Fruit fly (Drosophila melanogaster): ENCODE data around the gene CG2260.

Gene CG2260

dm6 chrX:8106281-8107050 lies 14.5 kb downstream of the CG2260 start (continued):
- TF ChIP-seq CG15601 (tag; optimal IDR thresholded peaks at IDR 0.05) (peak; percentile 10), CG6813 (GFP tag; optimal IDR thresholded peaks at IDR 0.05) (peak; percentile 37), vnd (GFP tag; IDR thresholded peaks at IDR 0.05; ENCODE audit: partially characterized antibody) (peak; percentile 52; the same call in 2 of the 3 replicates), lbe (GFP tag; optimal IDR thresholded peaks at IDR 0.05) (peak; percentile 15), CG5180 (GFP tag; optimal IDR thresholded peaks at IDR 0.05) (peak; percentile 67), chinmo (GFP tag; IDR thresholded peaks at IDR 0.05; ENCODE audit: partially characterized antibody) (0 out of 4 replicates have a peak, but pooled peaks have one; percentile 14), salm (tag; optimal IDR thresholded peaks at IDR 0.05) (peak; percentile 54), jigr1 (GFP tag; IDR thresholded peaks at IDR 0.05) (no peak), exex (tag; optimal IDR thresholded peaks at IDR 0.05) (peak; percentile 92), crc (GFP tag; optimal IDR thresholded peaks at IDR 0.05) (no peak), hb (GFP tag; IDR thresholded peaks at IDR 0.05; ENCODE audit: partially characterized antibody) (no peak), fd96Cb (tag; optimal IDR thresholded peaks at IDR 0.05) (no peak), CG18476 (GFP tag; optimal IDR thresholded peaks at IDR 0.05) (no peak), zf30C (GFP tag; optimal IDR thresholded peaks at IDR 0.05) (no peak), sqz (GFP tag; optimal IDR thresholded peaks at IDR 0.05) (peak; percentile 53), HmgZ (tag; optimal IDR thresholded peaks at IDR 0.05) (no peak), CG10431 (GFP tag; optimal IDR thresholded peaks at IDR 0.05) (peak; percentile 4), bigmax (GFP tag; optimal IDR thresholded peaks at IDR 0.05) (no peak), psq (GFP tag; optimal IDR thresholded peaks at IDR 0.05) (no peak), grn (GFP tag; optimal IDR thresholded peaks at IDR 0.05) (peak; percentile 89), CG14441 (GFP tag; IDR thresholded peaks at IDR 0.05) (no peak), danr (GFP tag; IDR thresholded peaks at IDR 0.05) (no peak), mirr (GFP tag; optimal IDR thresholded peaks at IDR 0.05) (peak; percentile 73), gcm2 (GFP tag; optimal IDR thresholded peaks at IDR 0.05) (no peak), CG7745 (tag; optimal IDR thresholded peaks at IDR 0.05) (peak; percentile 95), Ssrp (tag; optimal IDR thresholded peaks at IDR 0.05) (no peak), sug (tag; optimal IDR thresholded peaks at IDR 0.05) (peak; percentile 79), cwo (GFP tag; optimal IDR thresholded peaks at IDR 0.05) (peak; percentile 12), Hr78 (GFP tag; optimal IDR thresholded peaks at IDR 0.05) (peak in 1 of 2 experiments; percentile 53), CG34376 (GFP tag; optimal IDR thresholded peaks at IDR 0.05) (peak; percentile 70)

- peak; percentile 72 for TF ChIP-seq CG9215 (GFP tag; IDR thresholded peaks at IDR 0.05)
- TF ChIP-seq CG10654 (GFP tag; optimal IDR thresholded peaks at IDR 0.05), result peak; percentile 80
- TF ChIP-seq aop (GFP tag; IDR thresholded peaks at IDR 0.05), result 0 out of 2 replicates have a peak, but pooled peaks have one; percentile 34
- peak; percentile 78 for TF ChIP-seq CG10209 (GFP tag; optimal IDR thresholded peaks at IDR 0.05)
- peak; percentile 38 for TF ChIP-seq CG9876 (GFP tag; optimal IDR thresholded peaks at IDR 0.05)
- TF ChIP-seq fd64A (GFP tag; optimal IDR thresholded peaks at IDR 0.05), result peak; percentile 70
- TF ChIP-seq Lpt (GFP tag; optimal IDR thresholded peaks at IDR 0.05), result no peak
- no peak for TF ChIP-seq pum (GFP tag; optimal IDR thresholded peaks at IDR 0.05)
- TF ChIP-seq chn (GFP tag; optimal IDR thresholded peaks at IDR 0.05), result peak; percentile 77
- TF ChIP-seq fd102C (GFP tag; optimal IDR thresholded peaks at IDR 0.05), result no peak
- TF ChIP-seq ranshi (GFP tag; IDR thresholded peaks at IDR 0.05), result peak; percentile 89
- no peak for TF ChIP-seq Sin3A (optimal IDR thresholded peaks at IDR 0.05)
- TF ChIP-seq CG10979 (tag; optimal IDR thresholded peaks at IDR 0.05), result peak; percentile 89
- TF ChIP-seq h (optimal IDR thresholded peaks at IDR 0.05), result no peak
- peak; percentile 27 for TF ChIP-seq YL-1 (GFP tag; optimal IDR thresholded peaks at IDR 0.05)
- peak; percentile 96 for TF ChIP-seq Drgx (GFP tag; IDR thresholded peaks at IDR 0.05)
- peak; percentile 73 for TF ChIP-seq B-H1 (GFP tag; IDR thresholded peaks at IDR 0.05)
- TF ChIP-seq CG17568 (GFP tag; optimal IDR thresholded peaks at IDR 0.05), result peak; percentile 70
- TF ChIP-seq Gug (GFP tag; IDR thresholded peaks at IDR 0.05), result peak; percentile 85
Observed at dm6 chrX:8101479-8102198, 19.3 kb downstream of the CG2260 start, which contains the start of gene CG2258. Gene CG2258 (minus strand): TSS chrX:8102095.

All from whole organism, embryonic.